Fruit fly (Drosophila melanogaster): ENCODE data around the gene Svip.

Gene Svip

DNA sequence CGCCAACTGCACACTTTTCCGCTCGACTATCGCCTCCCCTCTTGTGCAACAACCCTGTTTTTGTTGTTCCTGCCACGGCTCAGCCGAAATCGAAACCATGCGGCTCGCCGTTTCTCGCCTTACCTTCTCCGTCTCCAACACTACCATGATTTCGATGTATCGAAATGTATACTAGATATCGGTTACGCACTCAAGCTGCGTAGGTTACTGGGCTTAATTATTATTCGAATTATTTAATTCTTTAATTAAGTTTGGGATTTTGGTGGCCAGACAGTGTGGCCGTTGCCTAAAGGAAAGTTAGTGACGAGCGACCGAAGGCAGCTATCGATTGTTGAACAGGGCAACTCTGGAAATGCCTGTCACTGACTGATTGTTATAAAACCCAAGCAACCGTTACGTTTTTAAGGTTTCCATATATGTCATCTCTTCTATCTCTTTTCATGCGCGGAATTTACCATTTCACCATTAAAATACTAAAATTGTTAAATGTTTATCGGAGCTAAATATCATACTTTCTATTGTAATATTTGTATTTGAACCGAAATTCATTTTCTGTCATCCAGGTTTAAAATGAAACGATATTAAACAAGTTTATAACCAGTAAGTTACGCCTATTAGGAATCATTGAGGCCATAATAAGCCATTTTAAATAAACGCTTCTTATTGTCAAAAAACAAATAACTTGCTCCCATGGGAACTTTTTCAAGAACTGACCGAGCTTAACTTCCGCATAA is 43.5 kb downstream of the Svip start, which contains the start of gene eIF4E1 (continued):
- TF ChIP-seq org-1 (GFP tag; optimal IDR thresholded peaks at IDR 0.05) (no peak), CG11504 (tag; optimal IDR thresholded peaks at IDR 0.05) (no peak), Hr39 (optimal IDR thresholded peaks at IDR 0.05) (no peak), CG8359 (GFP tag; optimal IDR thresholded peaks at IDR 0.05; ENCODE audit: borderline replicate concordance) (no peak), NfI (GFP tag; optimal IDR thresholded peaks at IDR 0.05) (peak; percentile 27), NFAT (GFP tag; IDR thresholded peaks at IDR 0.05) (peak; percentile 54; the same call in 1 of the 2 replicates), Scr (GFP tag; IDR thresholded peaks at IDR 0.05; ENCODE audit: partially characterized antibody) (peak; percentile 76), Gsc (GFP tag; IDR thresholded peaks at IDR 0.05) (no peak), CG6654 (GFP tag; optimal IDR thresholded peaks at IDR 0.05) (no peak), Sox102F (GFP tag; optimal IDR thresholded peaks at IDR 0.05) (no peak), fu2 (GFP tag; optimal IDR thresholded peaks at IDR 0.05) (no peak), Dp (GFP tag; optimal IDR thresholded peaks at IDR 0.05) (peak; percentile 54), CG34422 (GFP tag; IDR thresholded peaks at IDR 0.05) (peak; percentile 57; the same call in 2 of the 3 replicates), Mes4 (GFP tag; optimal IDR thresholded peaks at IDR 0.05) (no peak), tgo (GFP tag; IDR thresholded peaks at IDR 0.05) (no peak), D (optimal IDR thresholded peaks at IDR 0.05) (no peak), D (GFP tag; optimal IDR thresholded peaks at IDR 0.05) (no peak), MTF-1 (GFP tag; optimal IDR thresholded peaks at IDR 0.05; ENCODE audit: borderline replicate concordance) (no peak), dmrt99B (tag; optimal IDR thresholded peaks at IDR 0.05) (no peak), maf-S (GFP tag; optimal IDR thresholded peaks at IDR 0.05) (peak; percentile 2), Fer2 (tag; optimal IDR thresholded peaks at IDR 0.05) (no peak), NK7.1 (GFP tag; optimal IDR thresholded peaks at IDR 0.05) (no peak), kay (GFP tag; optimal IDR thresholded peaks at IDR 0.05) (peak; percentile 23), oc (tag; optimal IDR thresholded peaks at IDR 0.05) (no peak), CG8944 (GFP tag; optimal IDR thresholded peaks at IDR 0.05) (no peak), so (GFP tag; IDR thresholded peaks at IDR 0.05) (no peak), nau (GFP tag; optimal IDR thresholded peaks at IDR 0.05) (no peak), run (tag; optimal IDR thresholded peaks at IDR 0.05) (no peak), dati (GFP tag; IDR thresholded peaks at IDR 0.05) (no peak), gt (GFP tag; IDR thresholded peaks at IDR 0.05) (no peak), CG3281 (GFP tag; optimal IDR thresholded peaks at IDR 0.05) (peak; percentile 87), ATbp (GFP tag; optimal IDR thresholded peaks at IDR 0.05) (no peak), Hand (GFP tag; optimal IDR thresholded peaks at IDR 0.05) (no peak), Xbp1 (GFP tag; optimal IDR thresholded peaks at IDR 0.05) (peak; percentile 46), CG7372 (GFP tag; IDR thresholded peaks at IDR 0.05) (no peak), CG10267 (tag; optimal IDR thresholded peaks at IDR 0.05) (peak; percentile 65), D19B (GFP tag; optimal IDR thresholded peaks at IDR 0.05) (no peak), Vsx1 (GFP tag; optimal IDR thresholded peaks at IDR 0.05) (no peak), CG10959 (GFP tag; IDR thresholded peaks at IDR 0.05) (no peak), Nf-YA (GFP tag; IDR thresholded peaks at IDR 0.05) (0 out of 2 replicates have a peak, but pooled peaks have one; percentile 5), CG7987 (GFP tag; optimal IDR thresholded peaks at IDR 0.05) (peak; percentile 24), Sry-δ (GFP tag; optimal IDR thresholded peaks at IDR 0.05) (peak; percentile 96), grn (GFP tag; optimal IDR thresholded peaks at IDR 0.05) (peak; percentile 7), CG2202 (tag; optimal IDR thresholded peaks at IDR 0.05) (no peak), fd96Cb (tag; optimal IDR thresholded peaks at IDR 0.05) (no peak), pros (GFP tag; optimal IDR thresholded peaks at IDR 0.05) (no peak), insv (GFP tag; optimal IDR thresholded peaks at IDR 0.05) (no peak), CG18262 (tag; optimal IDR thresholded peaks at IDR 0.05) (peak; percentile 0), CG8388 (GFP tag; optimal IDR thresholded peaks at IDR 0.05) (no peak), HLHmδ (GFP tag; optimal IDR thresholded peaks at IDR 0.05) (no peak)
